Worm (Caenorhabditis elegans) whole organism, L1 larva: Measurements from ENCODE around the gene W09D10.5.

Source experiments
- aha-1 ChIP-seq: fragments of 150-350 bp; optimal IDR thresholded peaks from 2 replicates; lab custom pipeline; 2014; ENCODE audit warnings: missing biosample characterization, missing genetic modification characterization
- alr-1 ChIP-seq: fragments of 200-800 bp; sonication (Bioruptor generic); optimal IDR thresholded peaks from 2 replicates; lab custom pipeline; 2018; ENCODE audit warnings: borderline replicate concordance, mild to moderate bottlenecking, missing genetic modification characterization, missing compliant biosample characterization
- blmp-1 ChIP-seq: fragments of 150-350 bp; optimal IDR thresholded peaks from 2 replicates; lab custom pipeline; 2014; ENCODE audit warnings: missing biosample characterization, missing genetic modification characterization
- ceh-8 ChIP-seq: fragments of 200-800 bp; sonication (Bioruptor generic); optimal IDR thresholded peaks from 2 replicates; lab custom pipeline; 2018; ENCODE audit warnings: mild to moderate bottlenecking, missing genetic modification characterization, moderate library complexity, missing compliant biosample characterization
- ceh-90 ChIP-seq: sonication (generic microtip); optimal IDR thresholded peaks from 2 replicates; lab custom pipeline; 2016; ENCODE audit warnings: missing genetic modification characterization, missing compliant biosample characterization
- ces-1 ChIP-seq: fragments of 150-350 bp; optimal IDR thresholded peaks from 2 replicates; lab custom pipeline; 2014; ENCODE audit warnings: missing biosample characterization, missing genetic modification reagents, missing genetic modification characterization
- efl-1 ChIP-seq, 4 experiments: fragments of 150-350 bp; optimal IDR thresholded peaks in 3 of 4; peaks in 1 of 4; 1 replicate in 1 of 4; 2 replicates in 3 of 4; lab custom pipeline; 2014; ENCODE audit warnings: missing biosample characterization in 2 of 4, missing genetic modification characterization in 2 of 4, missing genetic modification reagents in 2 of 4
- efl-3 ChIP-seq: fragments of 200-800 bp; sonication (Bioruptor generic); optimal IDR thresholded peaks from 2 replicates; lab custom pipeline; 2018; ENCODE audit warnings: mild to moderate bottlenecking, missing genetic modification characterization, missing compliant biosample characterization
- egl-13 ChIP-seq: sonication (generic microtip); optimal IDR thresholded peaks from 2 replicates; lab custom pipeline; 2016; ENCODE audit warnings: missing genotype, missing genetic modification reagents, missing genetic modification characterization, missing compliant biosample characterization
- elt-2 ChIP-seq: sonication (generic microtip); optimal IDR thresholded peaks from 2 replicates; lab custom pipeline; 2016; ENCODE audit warnings: missing genetic modification characterization, mild to moderate bottlenecking, inconsistent platforms, missing compliant biosample characterization, missing genetic modification reagents
- elt-3 ChIP-seq, 6 experiments: fragments of 150-350 bp in 1 of 6; sonication (generic microtip); optimal IDR thresholded peaks; 2 replicates each; lab custom pipeline; 2017 to 2018; ENCODE audit warnings: missing biosample characterization in 6 of 6, missing genetic modification characterization in 6 of 6, inconsistent platforms in 1 of 6
- ets-5 ChIP-seq: fragments of 200-800 bp; sonication (Bioruptor generic); IDR thresholded peaks from 2 replicates; pipeline ENCODE4 v1.3.6; 2022; ENCODE audit warnings: missing genetic modification characterization, missing compliant biosample characterization
- fos-1 ChIP-seq: fragments of 150-350 bp; optimal IDR thresholded peaks from 2 replicates; lab custom pipeline; 2014; ENCODE audit warnings: missing biosample characterization, missing genetic modification characterization
- hlh-17 ChIP-seq: fragments of 200-800 bp; sonication (Bioruptor generic); optimal IDR thresholded peaks from 2 replicates; lab custom pipeline; 2018; ENCODE audit warnings: missing genetic modification characterization, mild to moderate bottlenecking, missing compliant biosample characterization, moderate library complexity, borderline replicate concordance
- isw-1 ChIP-seq: fragments of 200-800 bp; sonication (Bioruptor generic); IDR thresholded peaks from 2 replicates; pipeline ENCODE4 v1.3.6; 2022; ENCODE audit warnings: missing genetic modification characterization, missing compliant biosample characterization
- lin-14 ChIP-seq: fragments of 200-800 bp; sonication (Bioruptor generic); optimal IDR thresholded peaks from 2 replicates; lab custom pipeline; 2018; ENCODE audit warnings: mild to moderate bottlenecking, missing genetic modification characterization, moderate library complexity, missing compliant biosample characterization
- lin-39 ChIP-seq: fragments of 150-350 bp; optimal IDR thresholded peaks from 2 replicates; lab custom pipeline; 2014; ENCODE audit warnings: missing biosample characterization, missing genetic modification reagents, missing genetic modification characterization
- lir-3 ChIP-seq: sonication (generic microtip); optimal IDR thresholded peaks from 2 replicates; lab custom pipeline; 2016; ENCODE audit warnings: mild to moderate bottlenecking, missing genetic modification characterization, moderate library complexity, missing compliant biosample characterization; ENCODE audit not compliant: poor library complexity
- mab-9 ChIP-seq: fragments of 200-800 bp; sonication (Bioruptor generic); IDR thresholded peaks from 2 replicates; pipeline ENCODE4 v1.3.6; 2022; ENCODE audit warnings: missing genetic modification reagents, missing genetic modification characterization, missing compliant biosample characterization
- mdl-1 ChIP-seq, 2 experiments: fragments of 150-350 bp; optimal IDR thresholded peaks; 2 replicates each; lab custom pipeline; 2014 to 2017; ENCODE audit warnings: missing biosample characterization in 2 of 2, missing genetic modification characterization in 2 of 2, inconsistent platforms in 1 of 2
- mef-2 ChIP-seq: fragments of 150-350 bp; optimal IDR thresholded peaks from 2 replicates; lab custom pipeline; 2014; ENCODE audit warnings: missing biosample characterization, missing genetic modification characterization
- nhr-76 ChIP-seq: sonication (generic microtip); optimal IDR thresholded peaks from 2 replicates; lab custom pipeline; 2017; ENCODE audit warnings: missing biosample characterization, missing genetic modification characterization
- nhr-77 ChIP-seq: fragments of 150-350 bp; optimal IDR thresholded peaks from 2 replicates; lab custom pipeline; 2014; ENCODE audit warnings: missing biosample characterization, missing genetic modification characterization
- nhr-85 ChIP-seq: sonication (generic microtip); peaks from one replicate; lab custom pipeline; 2016; ENCODE audit warnings: missing genetic modification characterization, inconsistent platforms, missing compliant biosample characterization
- pag-3 ChIP-seq: sonication (generic microtip); optimal IDR thresholded peaks from 2 replicates; lab custom pipeline; 2017; ENCODE audit warnings: missing genetic modification characterization, mild to moderate bottlenecking, missing compliant biosample characterization, antibody characterized with exemption, borderline replicate concordance; ENCODE audit not compliant: insufficient read depth
- rnt-1 ChIP-seq: sonication (generic microtip); optimal IDR thresholded peaks from 2 replicates; lab custom pipeline; 2016; ENCODE audit warnings: mild to moderate bottlenecking, missing genetic modification characterization, moderate library complexity, missing compliant biosample characterization
- swsn-7 ChIP-seq: sonication (generic microtip); optimal IDR thresholded peaks from 2 replicates; lab custom pipeline; 2016; ENCODE audit warnings: missing genetic modification characterization, missing compliant biosample characterization
- unc-130 ChIP-seq: fragments of 150-350 bp; optimal IDR thresholded peaks from 2 replicates; lab custom pipeline; 2017; ENCODE audit warnings: missing biosample characterization, missing genetic modification characterization, inconsistent platforms
- unc-86 ChIP-seq: sonication (generic microtip); optimal IDR thresholded peaks from 2 replicates; lab custom pipeline; 2016; ENCODE audit warnings: missing genetic modification characterization, missing compliant biosample characterization
- xbp-1 ChIP-seq: sonication (generic microtip); optimal IDR thresholded peaks from 2 replicates; lab custom pipeline; 2016; ENCODE audit warnings: missing genetic modification characterization, missing compliant biosample characterization
- zip-4 ChIP-seq: fragments of 200-800 bp; sonication (Bioruptor generic); optimal IDR thresholded peaks from 2 replicates; lab custom pipeline; 2018; ENCODE audit warnings: mild to moderate bottlenecking, missing genetic modification characterization, moderate library complexity, missing compliant biosample characterization
- ztf-11 ChIP-seq, 2 experiments: sonication (generic microtip); optimal IDR thresholded peaks; 2 replicates each; lab custom pipeline; 2016 to 2017; ENCODE audit warnings: missing genetic modification characterization in 2 of 2, missing biosample characterization in 1 of 2, missing compliant biosample characterization in 1 of 2
- ztf-4 ChIP-seq: fragments of 150-350 bp; optimal IDR thresholded peaks from 2 replicates; lab custom pipeline; 2014; ENCODE audit warnings: missing biosample characterization, missing genetic modification characterization

W09D10.5 gene

ce11 chrIII:10691019-10691418, 20.3 kb downstream of the W09D10.5 start, which contains the start of gene Y39A1A.17:
Gene Y39A1A.17 (minus strand): TSS chrIII:10691119.
- TF ChIP-seq alr-1 (tag; lab: Kevin White, UChicago) (no peak), mab-9 (GFP tag; lab: Robert Waterston, UW) (no peak), xbp-1 (tag; lab: Kevin White, UChicago) (no peak), aha-1 (tag; lab: Kevin White, UChicago) (no peak), unc-130 (tag; lab: Kevin White, UChicago) (no peak), unc-86 (no peak), nhr-77 (tag; lab: Kevin White, UChicago) (no peak), swsn-7 (no peak), zip-4 (GFP tag; lab: Kevin White, UChicago) (no peak), nhr-76 (tag; lab: Kevin White, UChicago) (no peak), ces-1 (GFP tag; lab: Kevin White, UChicago) (no peak), ztf-4 (tag; lab: Kevin White, UChicago) (no peak), efl-3 (no peak), hlh-17 (GFP tag; lab: Kevin White, UChicago) (no peak), isw-1 (GFP tag; lab: Robert Waterston, UW) (no peak), ceh-90 (tag; lab: Kevin White, UChicago) (no peak), egl-13 (no peak)
- TF ChIP-seq, all 84 proteins: peak for 0

DNA sequence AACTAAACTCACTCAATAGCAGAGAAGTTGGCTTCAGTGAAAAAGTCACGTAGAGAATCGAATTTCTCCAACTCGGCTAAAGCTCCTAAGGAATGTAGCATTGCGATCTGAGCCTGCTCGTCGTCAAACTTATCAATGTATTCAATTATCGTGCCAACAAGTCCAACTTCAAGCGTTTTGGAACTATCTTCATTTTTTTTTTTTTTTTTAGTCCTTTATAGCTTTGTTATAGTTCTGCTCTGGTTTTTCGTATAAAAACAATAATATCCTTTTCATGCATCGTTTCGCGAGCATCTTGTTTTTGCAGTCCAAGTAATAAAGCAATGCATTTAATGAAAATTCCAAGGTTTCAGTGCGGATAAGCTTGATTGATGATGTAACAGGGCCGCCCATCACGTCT, 22.3 kb downstream of the W09D10.5 start, which contains the start of gene Y39A1A.31:
Gene Y39A1A.31, minus strand, starts transcription at position 101 of the 400 bp plus-strand sequence.
- TF ChIP-seq ceh-8 (GFP tag; lab: Kevin White, UChicago): no peak
- no peak for TF ChIP-seq rnt-1 (tag; lab: Kevin White, UChicago)
- no peak for TF ChIP-seq lin-39 (tag; lab: Kevin White, UChicago)
- TF ChIP-seq fos-1 (tag; lab: Kevin White, UChicago): no peak
- TF ChIP-seq nhr-85: no peak
- TF ChIP-seq ztf-11 (tag; optimal IDR thresholded peaks at IDR 0.05; lab: Kevin White, UChicago): no peak

DNA sequence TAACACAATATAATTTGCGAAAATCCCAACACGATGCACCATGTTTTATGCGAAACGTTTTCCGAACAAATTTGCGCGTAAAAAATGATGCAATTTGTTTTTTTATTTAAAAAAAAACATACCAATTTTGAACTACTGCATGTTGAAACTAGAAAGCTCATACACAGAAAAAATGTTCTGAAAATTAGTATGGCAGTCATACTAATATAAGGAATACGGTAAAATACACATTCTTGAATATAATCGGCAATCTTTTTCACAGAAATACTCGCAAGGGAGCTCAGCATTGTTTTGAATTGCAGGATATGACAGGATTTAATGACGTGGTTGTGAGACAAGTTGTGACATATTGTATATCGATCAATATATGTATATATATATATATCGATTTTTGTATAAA, 32.4 kb downstream of the W09D10.5 start, which contains the start of gene Y39A1A.16:
Gene Y39A1A.16, plus strand, starts transcription at position 301 of the 400 bp plus-strand sequence.
- no peak for TF ChIP-seq elt-2 (tag; lab: Kevin White, UChicago)
- TF ChIP-seq mef-2 (tag; lab: Kevin White, UChicago): no peak

DNA sequence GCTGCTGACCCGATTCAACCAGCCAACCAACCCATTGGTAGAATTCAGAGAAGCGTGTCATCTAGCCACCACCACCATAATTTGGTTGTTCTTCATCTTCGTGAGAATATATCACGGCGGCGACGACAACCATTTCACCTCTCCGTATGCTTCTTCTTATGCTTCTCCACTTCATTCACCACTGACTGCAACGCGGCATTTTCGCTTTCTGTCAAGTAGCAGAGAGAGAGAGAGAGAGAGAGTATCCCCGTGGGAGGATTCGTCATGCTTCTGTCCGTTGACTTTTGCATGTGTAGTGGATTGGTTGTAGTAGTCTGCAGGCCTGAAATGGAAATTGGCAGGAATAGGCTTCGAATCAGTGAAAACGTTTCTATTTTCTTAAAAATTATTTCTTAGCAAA, 39.4 kb downstream of the W09D10.5 start:
- TF ChIP-seq blmp-1 (peak; percentile 83), pag-3 (no peak), efl-1 (optimal IDR thresholded peaks at IDR 0.05; lab: Kevin White, UChicago) (no peak), efl-1 (GFP tag; optimal IDR thresholded peaks at IDR 0.05 in 1 of 2; lab: Kevin White, UChicago) (peak in 1 of 2 experiments; percentile 60), lir-3 (tag; lab: Kevin White, UChicago) (no peak), mab-9 (GFP tag; lab: Robert Waterston, UW) (no peak), alr-1 (tag; lab: Kevin White, UChicago) (no peak)

ce11 chrIII:10666640-10667039, 44.7 kb downstream of the W09D10.5 start:
- TF ChIP-seq nhr-85 (peak; percentile 55), mab-9 (GFP tag; lab: Robert Waterston, UW) (no peak)
- TF ChIP-seq, all 84 proteins: peak for 1

DNA sequence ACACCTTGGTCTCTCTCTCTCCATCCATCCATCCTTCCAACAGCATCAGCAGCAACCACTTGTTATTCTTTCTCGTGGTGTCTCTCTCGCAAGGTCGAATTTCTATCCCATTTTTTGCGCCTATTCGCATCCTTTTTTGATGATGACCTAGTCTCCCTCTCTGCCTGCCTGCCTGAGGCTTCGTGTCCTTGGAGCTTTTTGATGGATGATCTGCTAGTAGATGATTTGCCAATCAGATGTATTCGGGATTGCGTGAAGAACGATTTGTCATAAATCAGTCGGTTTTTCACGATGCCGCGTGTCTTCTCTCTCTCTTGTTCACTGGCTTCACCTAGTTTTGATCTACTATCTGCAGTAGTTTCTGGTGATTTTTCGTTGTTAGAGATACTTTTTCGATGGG, 50.0 kb downstream of the W09D10.5 start:
- TF ChIP-seq lin-14 (GFP tag; lab: Kevin White, UChicago) (peak; percentile 38), nhr-85 (peak; percentile 79), unc-86 (no peak), mdl-1 (tag; optimal IDR thresholded peaks at IDR 0.05; lab: Kevin White, UChicago) (no peak), lin-39 (tag; lab: Kevin White, UChicago) (no peak), elt-3 (tag; optimal IDR thresholded peaks at IDR 0.05; lab: Kevin White, UChicago) (peak in 1 of 6 experiments; percentile 6), ets-5 (GFP tag; lab: Robert Waterston, UW) (no peak), blmp-1 (peak; percentile 58)
